Fruit fly (Drosophila melanogaster) Kc167 (cell line): ENCODE measurements around the gene CG43092.

Source experiments
- Sin3A ChIP-seq: fragments of >200 bp; optimal IDR thresholded peaks from 2 replicates; lab custom pipeline; 2018; ENCODE audit warnings: missing external identifiers
- h ChIP-seq: fragments of >200 bp; optimal IDR thresholded peaks from 3 replicates; lab custom pipeline; 2018; ENCODE audit warnings: missing external identifiers
- psq ChIP-seq: fragments of >200 bp; optimal IDR thresholded peaks from 2 replicates; lab custom pipeline; 2017; ENCODE audit warnings: missing external identifiers

dm6 chr3R:22752929-22753328 is 16.5 kb downstream of the CG43092 start:
- TF ChIP-seq h (lab: Kevin White, UChicago) (no peak), Sin3A (no peak), psq (lab: Kevin White, UChicago) (no peak)
